Fruit fly (Drosophila melanogaster) whole organism: ENCODE measurements around the gene CG46244.

Experiments used
- EcR ChIP-seq, 2 experiments: fragments of >200 bp; optimal IDR thresholded peaks; 2 replicates each; lab custom pipeline; 2017; ENCODE audit warnings: missing biosample characterization in 2 of 2, missing genetic modification characterization in 2 of 2, missing genetic modification reagents in 2 of 2
- pan ChIP-seq: fragments of >200 bp; optimal IDR thresholded peaks from 2 replicates; lab custom pipeline; 2017
- psq ChIP-seq: fragments of >200 bp; optimal IDR thresholded peaks from 2 replicates; lab custom pipeline; 2017

DNA sequence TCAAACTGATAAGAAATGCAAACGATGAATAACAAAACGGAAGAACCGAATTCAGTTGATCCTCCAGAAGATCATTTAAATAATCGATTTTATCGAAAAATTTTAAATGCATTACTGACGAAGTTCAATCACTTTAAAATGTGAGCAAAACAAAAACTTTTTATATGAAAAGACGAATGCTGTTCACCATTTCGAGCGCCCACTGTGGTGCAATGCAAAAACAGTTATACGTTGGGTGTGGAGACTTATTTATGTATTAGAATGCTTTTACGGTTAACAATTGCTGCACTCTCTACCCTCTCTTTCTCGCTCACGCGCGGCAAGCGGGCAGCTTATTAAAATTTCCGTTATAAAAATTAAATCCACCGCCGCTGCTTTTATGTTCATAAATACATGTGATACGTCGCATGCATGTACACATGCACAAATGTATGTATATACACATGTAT is 35.5 kb upstream of the CG46244 start:
- no peak for TF ChIP-seq psq (lab: Kevin White, UChicago)
- no peak for TF ChIP-seq pan
- TF ChIP-seq EcR (GFP tag; optimal IDR thresholded peaks at IDR 0.05; lab: Kevin White, UChicago) = no peak
